Worm (Caenorhabditis elegans): ENCODE results near the gene hil-1.

Gene hil-1

DNA sequence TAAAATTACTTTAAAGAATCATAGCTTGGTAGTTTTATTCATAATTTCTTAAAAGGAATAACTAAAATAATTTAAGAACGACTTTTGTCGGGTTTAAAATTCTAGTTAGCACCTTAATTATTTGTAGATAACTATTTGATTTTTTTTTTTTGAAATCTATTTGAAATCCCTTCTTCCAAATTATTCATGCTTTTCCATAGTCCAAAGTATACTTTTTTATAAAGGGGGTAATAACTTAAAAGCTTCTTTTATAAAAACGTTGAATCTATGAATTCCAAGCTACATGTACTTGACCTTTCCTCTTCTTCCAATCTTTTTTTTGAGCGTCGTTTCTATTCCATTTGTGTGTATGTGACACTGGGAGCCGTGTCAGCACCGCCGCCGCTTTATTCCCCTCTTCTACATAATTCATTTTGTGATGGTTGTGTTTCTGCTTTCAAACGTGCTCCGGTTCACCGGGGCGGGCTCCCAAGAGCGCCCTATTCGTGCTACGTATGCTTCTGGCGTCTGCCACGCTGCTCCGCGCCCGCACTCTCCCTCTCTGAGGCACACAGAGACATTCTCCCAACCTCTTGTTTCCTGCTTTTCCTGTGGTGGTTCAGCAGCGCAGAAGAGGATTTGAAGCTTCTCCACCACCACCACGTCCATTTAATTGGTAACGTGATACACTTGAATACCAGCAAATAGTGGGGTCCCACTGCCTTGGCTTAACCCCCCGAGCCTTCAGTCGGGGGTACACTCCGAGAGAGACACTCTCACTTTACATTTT lies 15.9 kb upstream of the hil-1 start:
- no peak for TF ChIP-seq ama-1 (optimal IDR thresholded peaks at IDR 0.05)
- no peak for TF ChIP-seq nhr-11 (tag; optimal IDR thresholded peaks at IDR 0.05)
- TF ChIP-seq hmg-11 (tag; optimal IDR thresholded peaks at IDR 0.05) = no peak
- no peak for TF ChIP-seq elt-1 (tag; optimal IDR thresholded peaks at IDR 0.05)
- TF ChIP-seq snpc-4 (tag; optimal IDR thresholded peaks at IDR 0.05) = no peak
- no peak for TF ChIP-seq nhr-12 (tag; optimal IDR thresholded peaks at IDR 0.05)
- TF ChIP-seq ceh-28 (tag; optimal IDR thresholded peaks at IDR 0.05) = no peak
- TF ChIP-seq nhr-67 (tag; optimal IDR thresholded peaks at IDR 0.05) = no peak
- TF ChIP-seq lin-39 (tag; optimal IDR thresholded peaks at IDR 0.05) = no peak
- TF ChIP-seq ZK546.5 (tag; optimal IDR thresholded peaks at IDR 0.05) = no peak
- no peak for TF ChIP-seq zag-1 (tag; optimal IDR thresholded peaks at IDR 0.05)
- TF ChIP-seq ceh-16 (tag; optimal IDR thresholded peaks at IDR 0.05) = no peak
- no peak for TF ChIP-seq fos-1 (tag; optimal IDR thresholded peaks at IDR 0.05)
- TF ChIP-seq elt-3 (tag; optimal IDR thresholded peaks at IDR 0.05) = no peak
- no peak for TF ChIP-seq eor-1 (tag; optimal IDR thresholded peaks at IDR 0.05)

DNA sequence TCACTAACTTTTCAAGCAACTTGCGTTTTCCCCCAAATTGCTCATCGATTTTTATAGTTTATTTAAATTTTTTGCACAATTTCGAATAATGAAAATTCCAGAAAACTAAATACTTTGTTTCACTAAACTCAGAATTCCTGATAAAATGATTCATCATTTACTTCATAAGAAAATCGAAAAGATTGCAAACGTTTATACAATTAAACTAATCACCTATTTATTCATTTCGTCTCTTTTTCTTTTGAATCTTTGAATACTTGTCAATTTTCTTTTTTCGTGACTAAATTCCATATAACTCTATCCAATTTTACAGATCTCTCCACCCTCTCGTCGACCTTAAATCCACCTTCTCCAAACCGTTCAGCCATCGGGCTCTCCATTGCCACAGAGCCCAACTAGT lies 13.0 kb upstream of the hil-1 start, which contains the start of gene C30G7.2:
Gene C30G7.2 (plus strand): TSS at position 301 of the 400 bp plus-strand sequence.
- TF ChIP-seq mdl-1 (tag; optimal IDR thresholded peaks at IDR 0.05) (no peak), sea-2 (GFP tag; optimal IDR thresholded peaks at IDR 0.05) (no peak), ztf-11 (tag; optimal IDR thresholded peaks at IDR 0.05) (no peak), pqm-1 (tag; optimal IDR thresholded peaks at IDR 0.05) (no peak), ceh-28 (tag; optimal IDR thresholded peaks at IDR 0.05) (no peak), lin-39 (tag; optimal IDR thresholded peaks at IDR 0.05) (no peak), ceh-16 (tag; optimal IDR thresholded peaks at IDR 0.05) (no peak), nhr-43 (tag; optimal IDR thresholded peaks at IDR 0.05; ENCODE audit: poor library complexity, severe bottlenecking) (no peak), nhr-28 (tag; optimal IDR thresholded peaks at IDR 0.05) (no peak), nhr-237 (tag; optimal IDR thresholded peaks at IDR 0.05) (no peak), ZK546.5 (tag; optimal IDR thresholded peaks at IDR 0.05) (no peak), daf-12 (tag; optimal IDR thresholded peaks at IDR 0.05) (no peak), fkh-2 (tag; optimal IDR thresholded peaks at IDR 0.05) (no peak), nhr-67 (tag; optimal IDR thresholded peaks at IDR 0.05) (no peak), fos-1 (tag; optimal IDR thresholded peaks at IDR 0.05) (no peak), elt-1 (tag; optimal IDR thresholded peaks at IDR 0.05) (no peak), R02D3.7 (tag; optimal IDR thresholded peaks at IDR 0.05) (no peak), ceh-82 (tag; optimal IDR thresholded peaks at IDR 0.05) (no peak)

DNA sequence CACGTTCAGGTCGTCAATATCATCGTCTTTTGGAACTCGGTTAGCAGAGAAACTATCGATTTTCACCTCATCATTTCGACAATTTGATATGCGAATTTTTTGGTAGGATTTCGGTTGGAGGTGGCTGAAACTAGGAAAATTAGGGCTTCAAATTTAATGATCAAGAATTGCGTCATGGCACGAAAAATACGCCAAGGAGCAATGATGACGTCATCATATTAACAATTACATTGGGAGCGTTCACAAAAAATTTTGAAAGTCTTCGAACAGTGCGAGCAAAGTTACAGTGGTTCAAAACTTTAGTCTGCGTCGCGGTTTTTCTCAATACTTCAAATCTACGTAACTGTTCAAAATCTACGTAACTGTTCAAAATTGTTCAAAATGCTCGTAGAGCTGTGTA lies 6.7 kb upstream of the hil-1 start:
- TF ChIP-seq nhr-237 (tag; optimal IDR thresholded peaks at IDR 0.05) = no peak
- no peak for TF ChIP-seq unc-39 (tag; optimal IDR thresholded peaks at IDR 0.05)
- no peak for TF ChIP-seq nhr-11 (tag; optimal IDR thresholded peaks at IDR 0.05)
- TF ChIP-seq elt-2 (tag; optimal IDR thresholded peaks at IDR 0.05) = no peak
- TF ChIP-seq ama-1 (optimal IDR thresholded peaks at IDR 0.05) = no peak
- no peak for TF ChIP-seq elt-3 (tag; optimal IDR thresholded peaks at IDR 0.05)
- no peak for TF ChIP-seq lin-15B (tag; optimal IDR thresholded peaks at IDR 0.05)
- no peak for TF ChIP-seq snpc-4 (tag; optimal IDR thresholded peaks at IDR 0.05)
- no peak for TF ChIP-seq nhr-67 (tag; optimal IDR thresholded peaks at IDR 0.05)
- no peak for TF ChIP-seq tbx-2 (tag; optimal IDR thresholded peaks at IDR 0.05)
- no peak for TF ChIP-seq egl-27 (tag; optimal IDR thresholded peaks at IDR 0.05)
- TF ChIP-seq egl-5 (tag; optimal IDR thresholded peaks at IDR 0.05) = no peak
- no peak for TF ChIP-seq ztf-4 (tag; optimal IDR thresholded peaks at IDR 0.05)

DNA sequence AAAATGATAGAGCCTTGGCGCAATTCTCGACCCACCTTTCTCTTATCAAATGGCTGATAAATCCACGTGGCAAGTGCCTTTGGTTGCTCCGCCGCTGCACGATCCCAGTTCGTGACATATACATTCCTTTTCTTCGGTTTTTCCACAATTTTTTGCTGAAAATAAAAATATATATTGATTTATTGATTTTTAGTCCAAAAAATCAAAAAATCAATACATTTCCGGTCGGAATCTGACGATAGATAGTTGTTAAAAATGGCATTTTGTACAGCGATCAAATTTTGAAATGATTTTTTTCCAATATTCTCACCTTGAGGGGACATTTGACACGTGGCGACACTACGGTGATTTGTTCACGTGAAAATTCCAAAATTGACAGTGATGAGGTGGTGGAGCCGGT lies 5.8 kb upstream of the hil-1 start:
- TF ChIP-seq aly-2 (tag; optimal IDR thresholded peaks at IDR 0.05) = no peak
- peak; percentile 67 for TF ChIP-seq ceh-28 (tag; optimal IDR thresholded peaks at IDR 0.05)

- TF ChIP-seq nhr-12 (tag; optimal IDR thresholded peaks at IDR 0.05) (no peak), ceh-28 (tag; optimal IDR thresholded peaks at IDR 0.05) (peak; percentile 46), lin-39 (tag; optimal IDR thresholded peaks at IDR 0.05) (no peak)
These were observed 4.5 kb upstream of the hil-1 start for ce11 chrV:14945124-14945523.

Measured in whole organism, L3 larva.